Worm (Caenorhabditis elegans): ENCODE measurements around the gene ZK897.10.

The ZK897.10 gene

ce11 chrIV:12724641-12725040 lies 40.5 kb upstream of the ZK897.10 start, which contains the start of the genes T23F6.3 and rbd-1 (continued):
- no peak for TF ChIP-seq pros-1 (tag; optimal IDR thresholded peaks at IDR 0.05)
- TF ChIP-seq ceh-34 (tag; optimal IDR thresholded peaks at IDR 0.05): peak; percentile 77
- TF ChIP-seq unc-55 (GFP tag; optimal IDR thresholded peaks at IDR 0.05): peak; percentile 49
- TF ChIP-seq ceh-19 (GFP tag; optimal IDR thresholded peaks at IDR 0.05): peak; percentile 19
- TF ChIP-seq hlh-30 (tag; optimal IDR thresholded peaks at IDR 0.05; ENCODE audit: insufficient read depth): no peak
- peak; percentile 27 for TF ChIP-seq lim-6 (tag; optimal IDR thresholded peaks at IDR 0.05)
- no peak for TF ChIP-seq elt-2 (tag; optimal IDR thresholded peaks at IDR 0.05)
- peak; percentile 43 for TF ChIP-seq unc-86 (tag; optimal IDR thresholded peaks at IDR 0.05)
- TF ChIP-seq ama-1 (optimal IDR thresholded peaks at IDR 0.05): no peak
- TF ChIP-seq tbx-7 (tag; optimal IDR thresholded peaks at IDR 0.05): peak; percentile 57
- 0 out of 2 replicates have a peak, but pooled peaks have one; percentile 12 for TF ChIP-seq unc-3 (GFP tag; conservative IDR thresholded peaks at IDR 0.05)
- TF ChIP-seq unc-3 (tag; optimal IDR thresholded peaks at IDR 0.05): peak; percentile 35
- TF ChIP-seq hlh-13 (GFP tag; optimal IDR thresholded peaks at IDR 0.05): no peak
- no peak for TF ChIP-seq C38D4.7 (GFP tag; optimal IDR thresholded peaks at IDR 0.05)
- peak; percentile 16 for TF ChIP-seq hlh-15 (tag; optimal IDR thresholded peaks at IDR 0.05)
- TF ChIP-seq unc-42 (tag; optimal IDR thresholded peaks at IDR 0.05): peak; percentile 73
- TF ChIP-seq ceh-14 (tag; optimal IDR thresholded peaks at IDR 0.05): peak; percentile 65
- no peak for TF ChIP-seq npax-4 (tag; optimal IDR thresholded peaks at IDR 0.05)
- peak; percentile 70 for TF ChIP-seq nfya-1 (tag; optimal IDR thresholded peaks at IDR 0.05)
- no peak for TF ChIP-seq ceh-24 (tag; optimal IDR thresholded peaks at IDR 0.05)
- no peak for TF ChIP-seq fkh-10 (GFP tag; optimal IDR thresholded peaks at IDR 0.05)
- TF ChIP-seq madf-2 (tag; optimal IDR thresholded peaks at IDR 0.05): no peak
- TF ChIP-seq ref-2 (tag; optimal IDR thresholded peaks at IDR 0.05): peak; percentile 69
- TF ChIP-seq ceh-9 (tag; optimal IDR thresholded peaks at IDR 0.05): no peak
- TF ChIP-seq F13H6.1 (tag; optimal IDR thresholded peaks at IDR 0.05): no peak
- no peak for TF ChIP-seq pha-4 (tag; optimal IDR thresholded peaks at IDR 0.05)
- peak; percentile 72 for TF ChIP-seq rnt-1 (tag; optimal IDR thresholded peaks at IDR 0.05)
- peak; percentile 76 for TF ChIP-seq ets-4 (tag; optimal IDR thresholded peaks at IDR 0.05)
- no peak for TF ChIP-seq hlh-6 (tag; optimal IDR thresholded peaks at IDR 0.05)

- no peak for TF ChIP-seq ahr-1 (tag; optimal IDR thresholded peaks at IDR 0.05)
- TF ChIP-seq K02D7.2 (tag; optimal IDR thresholded peaks at IDR 0.05): no peak
- no peak for TF ChIP-seq hlh-8 (tag; optimal IDR thresholded peaks at IDR 0.05)
- no peak for TF ChIP-seq pax-1 (tag; optimal IDR thresholded peaks at IDR 0.05)
- TF ChIP-seq hlh-15 (tag; optimal IDR thresholded peaks at IDR 0.05): no peak
- TF ChIP-seq lin-11 (tag; optimal IDR thresholded peaks at IDR 0.05): no peak
- no peak for TF ChIP-seq K09A11.1 (tag; optimal IDR thresholded peaks at IDR 0.05; ENCODE audit: insufficient read depth)
- TF ChIP-seq sdc-2 (tag; optimal IDR thresholded peaks at IDR 0.05): no peak
- TF ChIP-seq sox-2 (GFP tag; IDR thresholded peaks at IDR 0.05): no peak
- TF ChIP-seq ceh-48 (tag; optimal IDR thresholded peaks at IDR 0.05): no peak
- TF ChIP-seq rnt-1 (tag; optimal IDR thresholded peaks at IDR 0.05): no peak
- no peak for TF ChIP-seq unc-3 (GFP tag; conservative IDR thresholded peaks at IDR 0.05)
- TF ChIP-seq unc-3 (tag; optimal IDR thresholded peaks at IDR 0.05): no peak
- TF ChIP-seq gmeb-2 (tag; optimal IDR thresholded peaks at IDR 0.05): no peak
- no peak for TF ChIP-seq dve-1 (tag; optimal IDR thresholded peaks at IDR 0.05)
- no peak for TF ChIP-seq ets-4 (tag; optimal IDR thresholded peaks at IDR 0.05)
- no peak for TF ChIP-seq ztf-16 (tag; optimal IDR thresholded peaks at IDR 0.05)
Observed at ce11 chrIV:12725228-12725627, 39.9 kb upstream of the ZK897.10 start.

DNA sequence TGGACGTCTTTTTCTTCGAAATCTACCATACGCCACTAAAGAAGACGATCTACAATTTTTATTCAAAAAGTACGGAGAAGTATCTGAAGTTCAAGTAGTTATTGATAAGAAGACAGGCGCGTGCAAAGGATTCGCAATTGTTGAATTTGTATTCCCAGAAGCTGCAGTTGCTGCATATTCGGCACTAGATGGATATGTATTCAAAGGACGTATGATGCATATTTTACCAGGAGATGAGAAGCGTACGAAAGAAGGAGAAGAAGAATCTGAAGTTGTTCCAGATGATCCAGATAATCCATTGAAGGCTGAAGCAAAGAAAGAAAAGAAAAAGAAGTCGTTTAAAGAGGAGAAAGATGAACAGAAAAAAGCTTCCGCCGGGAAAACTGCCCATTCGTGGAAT lies 39.2 kb upstream of the ZK897.10 start:
- no peak for TF ChIP-seq eyg-1 (tag; optimal IDR thresholded peaks at IDR 0.05)
- TF ChIP-seq nfya-1 (tag; optimal IDR thresholded peaks at IDR 0.05): no peak
- no peak for TF ChIP-seq gmeb-2 (tag; optimal IDR thresholded peaks at IDR 0.05)
- TF ChIP-seq ceh-34 (tag; optimal IDR thresholded peaks at IDR 0.05): no peak
- TF ChIP-seq ref-2 (tag; optimal IDR thresholded peaks at IDR 0.05): no peak
- TF ChIP-seq ama-1 (optimal IDR thresholded peaks at IDR 0.05): no peak
- no peak for TF ChIP-seq T23F11.4 (GFP tag; optimal IDR thresholded peaks at IDR 0.05)
- TF ChIP-seq hlh-30 (tag; optimal IDR thresholded peaks at IDR 0.05; ENCODE audit: insufficient read depth): no peak
- TF ChIP-seq pat-9 (tag; optimal IDR thresholded peaks at IDR 0.05): no peak
- TF ChIP-seq npax-4 (tag; optimal IDR thresholded peaks at IDR 0.05): no peak
- no peak for TF ChIP-seq hlh-6 (tag; optimal IDR thresholded peaks at IDR 0.05)
- no peak for TF ChIP-seq pha-2 (tag; optimal IDR thresholded peaks at IDR 0.05)
- no peak for TF ChIP-seq pha-4 (tag; optimal IDR thresholded peaks at IDR 0.05)
- TF ChIP-seq lin-11 (tag; optimal IDR thresholded peaks at IDR 0.05): no peak
- no peak for TF ChIP-seq fkh-6 (tag; optimal IDR thresholded peaks at IDR 0.05)
- TF ChIP-seq ceh-2 (tag; optimal IDR thresholded peaks at IDR 0.05): no peak
- no peak for TF ChIP-seq sdc-2 (tag; optimal IDR thresholded peaks at IDR 0.05)
- no peak for TF ChIP-seq sox-2 (GFP tag; IDR thresholded peaks at IDR 0.05)
- TF ChIP-seq hlh-13 (GFP tag; optimal IDR thresholded peaks at IDR 0.05): no peak
